Worm (Caenorhabditis elegans) whole organism, L3 larva: ENCODE results near the gene C24H11.2.

Experiments
- ZK546.5 ChIP-seq: sonication (generic microtip); optimal IDR thresholded peaks from 2 replicates; lab custom pipeline; 2017; ENCODE audit warnings: missing biosample characterization, missing genetic modification characterization
- ama-1 ChIP-seq: fragments of 150-350 bp; optimal IDR thresholded peaks from 2 replicates; lab custom pipeline; 2018
- ceh-16 ChIP-seq: sonication (generic microtip); optimal IDR thresholded peaks from 2 replicates; lab custom pipeline; 2017; ENCODE audit warnings: missing biosample characterization, missing genetic modification characterization
- ceh-28 ChIP-seq: fragments of 150-350 bp; optimal IDR thresholded peaks from 2 replicates; lab custom pipeline; 2014; ENCODE audit warnings: missing biosample characterization, missing genetic modification reagents, missing genetic modification characterization
- ceh-9 ChIP-seq: sonication (generic microtip); optimal IDR thresholded peaks from 2 replicates; lab custom pipeline; 2018; ENCODE audit warnings: missing biosample characterization, missing genetic modification characterization
- daf-12 ChIP-seq: fragments of 150-350 bp; optimal IDR thresholded peaks from 2 replicates; lab custom pipeline; 2014; ENCODE audit warnings: missing biosample characterization, missing genetic modification reagents, missing genetic modification characterization
- egl-27 ChIP-seq: sonication (generic microtip); optimal IDR thresholded peaks from 4 replicates; lab custom pipeline; 2017; ENCODE audit warnings: missing biosample characterization, missing genetic modification reagents, missing genetic modification characterization
- elt-2 ChIP-seq: sonication (generic microtip); optimal IDR thresholded peaks from 2 replicates; lab custom pipeline; 2016; ENCODE audit warnings: missing genetic modification reagents, mild to moderate bottlenecking, missing genetic modification characterization, missing compliant biosample characterization
- elt-3 ChIP-seq, 3 experiments: fragments of 150-350 bp in 1 of 3; sonication (generic microtip) in 2 of 3; optimal IDR thresholded peaks; 2 replicates in 2 of 3; 4 replicates in 1 of 3; lab custom pipeline; 2014 to 2017; ENCODE audit warnings: missing biosample characterization in 3 of 3, missing genetic modification characterization in 3 of 3
- eor-1 ChIP-seq, 2 experiments: fragments of 150-350 bp; optimal IDR thresholded peaks; 2 replicates each; lab custom pipeline; 2014 to 2018; ENCODE audit warnings: missing biosample characterization in 2 of 2, missing genetic modification characterization in 2 of 2
- fkh-10 ChIP-seq: sonication (generic microtip); optimal IDR thresholded peaks from 2 replicates; lab custom pipeline; 2017; ENCODE audit warnings: missing biosample characterization, missing genetic modification reagents, missing genetic modification characterization
- fos-1 ChIP-seq: fragments of 150-350 bp; optimal IDR thresholded peaks from 2 replicates; lab custom pipeline; 2014; ENCODE audit warnings: missing biosample characterization, missing genetic modification characterization
- jun-1 ChIP-seq: fragments of 150-350 bp; optimal IDR thresholded peaks from 2 replicates; lab custom pipeline; 2014; ENCODE audit warnings: missing biosample characterization, missing genetic modification reagents, missing genetic modification characterization
- lin-15B ChIP-seq: fragments of 150-350 bp; optimal IDR thresholded peaks from 2 replicates; lab custom pipeline; 2014; ENCODE audit warnings: missing biosample characterization, missing genetic modification characterization
- lin-39 ChIP-seq: fragments of 150-350 bp; optimal IDR thresholded peaks from 2 replicates; lab custom pipeline; 2018; ENCODE audit warnings: missing biosample characterization, missing genetic modification reagents, missing genetic modification characterization
- lsy-12 ChIP-seq: sonication (generic microtip); optimal IDR thresholded peaks from 2 replicates; lab custom pipeline; 2016; ENCODE audit warnings: mild to moderate bottlenecking, missing genetic modification characterization, missing compliant biosample characterization
- mdl-1 ChIP-seq: fragments of 150-350 bp; optimal IDR thresholded peaks from 2 replicates; lab custom pipeline; 2014; ENCODE audit warnings: missing biosample characterization, missing genetic modification characterization
- mml-1 ChIP-seq: fragments of 150-350 bp; sonication (generic microtip); optimal IDR thresholded peaks from 3 replicates; lab custom pipeline; 2014; ENCODE audit warnings: missing biosample characterization, missing genetic modification characterization
- nfya-1 ChIP-seq: sonication (generic microtip); optimal IDR thresholded peaks from 2 replicates; lab custom pipeline; 2017; ENCODE audit warnings: missing genetic modification characterization, mild to moderate bottlenecking, missing compliant biosample characterization, antibody characterized with exemption, moderate library complexity; ENCODE audit not compliant: insufficient read depth
- nhr-11 ChIP-seq: fragments of 150-350 bp; optimal IDR thresholded peaks from 2 replicates; lab custom pipeline; 2014; ENCODE audit warnings: missing biosample characterization, missing genetic modification characterization
- nhr-12 ChIP-seq: fragments of 150-350 bp; optimal IDR thresholded peaks from 2 replicates; lab custom pipeline; 2014; ENCODE audit warnings: missing biosample characterization, missing genetic modification characterization
- nhr-23 ChIP-seq: fragments of 150-350 bp; optimal IDR thresholded peaks from 2 replicates; lab custom pipeline; 2014; ENCODE audit warnings: missing biosample characterization, missing genetic modification reagents, missing genetic modification characterization
- nhr-237 ChIP-seq: fragments of 150-350 bp; optimal IDR thresholded peaks from 2 replicates; lab custom pipeline; 2014; ENCODE audit warnings: missing biosample characterization, missing genetic modification characterization
- nhr-25 ChIP-seq: sonication (generic microtip); optimal IDR thresholded peaks from 2 replicates; lab custom pipeline; 2017; ENCODE audit warnings: missing biosample characterization, missing genetic modification characterization
- nhr-43 ChIP-seq: sonication (generic microtip); optimal IDR thresholded peaks from 2 replicates; lab custom pipeline; 2016; ENCODE audit warnings: mild to moderate bottlenecking, missing genetic modification characterization, missing compliant biosample characterization; ENCODE audit not compliant: poor library complexity, severe bottlenecking
- nhr-67 ChIP-seq: fragments of 150-350 bp; optimal IDR thresholded peaks from 2 replicates; lab custom pipeline; 2014; ENCODE audit warnings: missing biosample characterization, missing genetic modification characterization
- nhr-76 ChIP-seq: fragments of 150-350 bp; sonication (generic microtip); optimal IDR thresholded peaks from 5 replicates; lab custom pipeline; 2014; ENCODE audit warnings: missing biosample characterization, missing genetic modification characterization
- nhr-77 ChIP-seq: fragments of 150-350 bp; optimal IDR thresholded peaks from 2 replicates; lab custom pipeline; 2014; ENCODE audit warnings: missing biosample characterization, missing genetic modification characterization
- pha-4 ChIP-seq: fragments of 150-350 bp; optimal IDR thresholded peaks from 2 replicates; lab custom pipeline; 2014; ENCODE audit warnings: missing biosample characterization, missing genetic modification reagents, missing genetic modification characterization
- sea-2 ChIP-seq: fragments of 150-350 bp; sonication (generic microtip); optimal IDR thresholded peaks from 4 replicates; lab custom pipeline; 2014; ENCODE audit warnings: missing biosample characterization, missing genetic modification reagents, missing genetic modification characterization
- skn-1 ChIP-seq: fragments of 150-350 bp; optimal IDR thresholded peaks from 2 replicates; lab custom pipeline; 2014; ENCODE audit warnings: missing biosample characterization, missing genetic modification characterization
- snpc-4 ChIP-seq: fragments of 150-350 bp; optimal IDR thresholded peaks from 2 replicates; lab custom pipeline; 2014; ENCODE audit warnings: missing biosample characterization, missing genetic modification characterization
- tbx-2 ChIP-seq: sonication (generic microtip); optimal IDR thresholded peaks from 2 replicates; lab custom pipeline; 2016; ENCODE audit warnings: mild to moderate bottlenecking, missing genetic modification characterization, missing compliant biosample characterization
- unc-39 ChIP-seq: sonication (generic microtip); optimal IDR thresholded peaks from 4 replicates; lab custom pipeline; 2017; ENCODE audit warnings: missing biosample characterization, missing genetic modification characterization
- unc-62 ChIP-seq: fragments of 150-350 bp; sonication (generic microtip); optimal IDR thresholded peaks from 4 replicates; lab custom pipeline; 2014; ENCODE audit warnings: missing biosample characterization, missing genetic modification reagents, missing genetic modification characterization
- zag-1 ChIP-seq: fragments of 150-350 bp; optimal IDR thresholded peaks from 2 replicates; lab custom pipeline; 2014; ENCODE audit warnings: missing biosample characterization, missing genetic modification characterization
- ztf-11 ChIP-seq: fragments of 150-350 bp; optimal IDR thresholded peaks from 2 replicates; lab custom pipeline; 2014; ENCODE audit warnings: missing biosample characterization, missing genetic modification characterization
- ztf-4 ChIP-seq: fragments of 150-350 bp; optimal IDR thresholded peaks from 2 replicates; lab custom pipeline; 2014; ENCODE audit warnings: missing biosample characterization, missing genetic modification characterization

C24H11.2 gene

DNA sequence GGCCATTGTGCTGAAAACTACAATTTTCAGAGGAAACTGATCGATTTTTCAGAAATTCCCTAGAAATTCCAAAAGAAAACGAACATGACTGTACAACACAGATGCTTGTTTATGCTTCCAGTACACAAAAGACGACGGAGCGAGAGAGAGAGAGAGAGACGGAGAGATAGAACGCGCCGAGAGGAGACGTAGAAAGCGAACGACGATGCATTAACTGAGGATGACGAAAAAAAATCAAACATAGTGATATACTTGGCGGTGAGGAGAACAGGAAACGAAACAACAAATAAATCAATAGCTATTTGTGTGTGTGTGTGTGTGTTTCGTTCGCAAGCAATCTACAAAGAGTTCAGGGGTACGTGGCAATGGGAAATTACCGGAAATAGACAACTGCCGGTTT lies 42.6 kb upstream of the C24H11.2 start (continued):
- no peak for TF ChIP-seq nhr-67
- no peak for TF ChIP-seq egl-27 (tag; lab: Kevin White, UChicago)
- no peak for TF ChIP-seq lin-15B (tag; lab: Kevin White, UChicago)
- TF ChIP-seq ZK546.5 (tag; lab: Kevin White, UChicago): no peak
- no peak for TF ChIP-seq sea-2
- no peak for TF ChIP-seq unc-62
- TF ChIP-seq elt-3 (tag; optimal IDR thresholded peaks at IDR 0.05; lab: Kevin White, UChicago): no peak
- TF ChIP-seq nhr-77: no peak
- TF ChIP-seq ceh-28: peak; percentile 37
- TF ChIP-seq nhr-23: no peak
- TF ChIP-seq nhr-25: no peak
- no peak for TF ChIP-seq eor-1 (tag; optimal IDR thresholded peaks at IDR 0.05; lab: Kevin White, UChicago)
- TF ChIP-seq nhr-43 (tag; lab: Kevin White, UChicago): no peak
- TF ChIP-seq elt-2 (tag; lab: Kevin White, UChicago): peak; percentile 42
- TF ChIP-seq ztf-11: no peak
- TF ChIP-seq mdl-1: no peak
- no peak for TF ChIP-seq nhr-12 (tag; lab: Kevin White, UChicago)
- peak; percentile 15 for TF ChIP-seq lin-39 (tag; lab: Kevin White, UChicago)
- TF ChIP-seq daf-12 (tag; lab: Kevin White, UChicago): no peak
- no peak for TF ChIP-seq zag-1 (tag; lab: Kevin White, UChicago)
- TF ChIP-seq, all 47 proteins: peak for 11

DNA sequence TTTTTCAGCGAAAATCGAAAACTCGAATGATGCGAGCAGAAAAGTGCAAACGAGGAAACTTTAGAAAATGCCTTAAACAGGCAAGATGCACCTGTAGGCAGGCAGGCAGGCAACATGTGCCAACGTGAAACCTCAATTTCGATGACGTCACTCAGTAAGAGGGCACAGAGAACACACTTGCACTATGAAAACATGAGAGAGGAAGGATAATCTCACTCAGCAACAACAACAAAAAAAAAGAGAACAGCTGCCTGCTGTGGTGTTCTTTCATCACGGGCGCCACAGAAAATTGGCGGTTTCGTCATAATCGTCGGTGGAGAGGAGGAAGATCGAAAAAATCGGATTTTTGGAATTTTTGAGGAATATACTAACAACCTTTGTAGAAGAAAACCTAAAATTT lies 42.0 kb upstream of the C24H11.2 start:
- TF ChIP-seq nfya-1 (peak; percentile 49), egl-27 (tag; lab: Kevin White, UChicago) (no peak), lin-39 (tag; lab: Kevin White, UChicago) (peak; percentile 7)

DNA sequence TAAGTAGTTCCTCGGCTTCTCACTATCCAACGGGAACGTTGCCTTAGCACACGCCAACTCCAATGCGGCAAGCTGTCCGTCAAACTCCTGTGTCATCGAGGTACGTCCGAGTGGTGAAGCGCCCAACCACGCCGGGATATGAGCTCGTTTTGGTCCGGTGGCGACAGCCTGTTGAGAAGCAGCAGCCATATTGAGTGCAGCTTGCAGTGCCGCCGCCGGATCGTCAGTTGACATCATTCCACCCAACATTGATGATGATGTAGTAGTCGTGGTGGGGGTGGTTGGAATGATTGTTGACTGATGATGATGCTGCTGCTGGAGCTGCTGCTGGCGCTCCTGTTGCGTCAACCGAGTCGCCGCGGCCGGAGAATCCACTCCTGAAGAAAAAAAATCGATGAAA lies 41.3 kb upstream of the C24H11.2 start:
- TF ChIP-seq tbx-2 (tag; lab: Kevin White, UChicago): no peak
- no peak for TF ChIP-seq nhr-12 (tag; lab: Kevin White, UChicago)
- no peak for TF ChIP-seq nhr-23
- TF ChIP-seq eor-1 (tag; optimal IDR thresholded peaks at IDR 0.05; lab: Kevin White, UChicago): no peak
- TF ChIP-seq snpc-4: no peak

DNA sequence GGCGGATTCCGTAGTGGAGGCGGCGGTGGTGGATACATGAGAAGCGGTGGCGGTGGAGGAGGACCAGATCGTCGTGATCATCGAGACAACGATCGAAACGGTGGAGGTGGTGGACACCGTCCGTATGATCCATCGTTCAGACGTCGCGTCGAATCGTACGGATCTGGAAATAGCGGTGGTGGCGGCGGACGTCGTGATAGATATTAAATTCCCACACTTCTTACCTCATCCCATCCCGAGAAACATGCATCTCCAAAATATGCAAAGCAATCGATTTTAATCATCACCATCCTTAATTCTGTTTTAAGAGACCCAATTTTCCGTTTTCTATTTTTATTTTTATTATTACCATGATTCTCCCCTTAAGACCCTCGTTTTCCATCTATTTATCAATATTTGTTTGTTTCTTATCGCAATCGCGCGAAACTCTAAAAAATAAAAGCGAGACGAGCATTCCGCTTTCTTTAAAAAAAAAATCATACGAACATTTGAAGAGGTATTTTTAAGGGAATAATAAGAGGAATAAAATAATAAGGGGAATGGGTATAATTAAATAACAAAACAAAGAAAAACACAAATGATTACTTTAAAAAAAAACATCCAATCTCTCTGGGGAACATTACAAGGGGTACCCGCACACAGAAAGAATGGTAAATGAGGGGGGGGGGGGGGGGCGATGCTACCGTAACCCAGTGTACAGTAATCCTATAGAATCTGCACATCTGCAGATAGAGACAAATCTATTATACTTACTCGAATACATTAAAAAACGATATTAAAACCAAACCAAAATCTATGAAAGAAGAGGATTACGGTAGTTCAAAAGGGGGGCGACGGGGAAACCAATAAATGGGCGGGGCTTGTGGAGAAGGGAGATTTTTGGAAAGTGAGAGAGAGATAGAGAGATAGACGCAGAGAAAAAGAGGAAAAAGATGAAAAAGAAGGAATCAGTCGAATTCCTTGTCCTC lies 38.7 kb upstream of the C24H11.2 start:
- TF ChIP-seq elt-3 (tag; optimal IDR thresholded peaks at IDR 0.05; lab: Kevin White, UChicago) (no peak), lin-39 (tag; lab: Kevin White, UChicago) (no peak), nhr-11 (tag; lab: Kevin White, UChicago) (no peak), unc-39 (tag; lab: Kevin White, UChicago) (no peak), nhr-67 (no peak), nhr-237 (tag; lab: Kevin White, UChicago) (no peak), nhr-76 (tag; lab: Kevin White, UChicago) (no peak), daf-12 (tag; lab: Kevin White, UChicago) (no peak), tbx-2 (tag; lab: Kevin White, UChicago) (no peak), fos-1 (tag; lab: Kevin White, UChicago) (no peak), jun-1 (no peak), ama-1 (lab: Kevin White, UChicago) (peak; percentile 31), nhr-43 (tag; lab: Kevin White, UChicago) (no peak), fkh-10 (GFP tag; lab: Kevin White, UChicago) (no peak), elt-2 (tag; lab: Kevin White, UChicago) (peak; percentile 15), mdl-1 (no peak), pha-4 (tag; lab: Kevin White, UChicago) (peak; percentile 22), ztf-11 (no peak), mml-1 (tag; lab: Kevin White, UChicago) (no peak), nhr-77 (no peak), skn-1 (tag; lab: Kevin White, UChicago) (no peak), lsy-12 (tag; lab: Kevin White, UChicago) (peak; percentile 26), ceh-16 (tag; lab: Kevin White, UChicago) (no peak), snpc-4 (no peak), ceh-9 (no peak), nfya-1 (peak; percentile 28), nhr-12 (tag; lab: Kevin White, UChicago) (no peak), ceh-28 (no peak), ztf-4 (tag; lab: Kevin White, UChicago) (no peak)
